Fruit fly (Drosophila melanogaster) whole organism: Measurements from ENCODE around the gene CG17666.

Source experiments
- CG8478 ChIP-seq: fragments of >200 bp; optimal IDR thresholded peaks from 2 replicates; lab custom pipeline; 2018; ENCODE audit warnings: inconsistent platforms
- EcR ChIP-seq, 2 experiments: fragments of >200 bp; optimal IDR thresholded peaks; 2 replicates each; lab custom pipeline; 2017; ENCODE audit warnings: missing biosample characterization in 2 of 2, missing genetic modification characterization in 2 of 2, missing genetic modification reagents in 2 of 2
- psq ChIP-seq: fragments of >200 bp; optimal IDR thresholded peaks from 2 replicates; lab custom pipeline; 2017
- usp ChIP-seq: fragments of >200 bp; optimal IDR thresholded peaks from 2 replicates; lab custom pipeline; 2017; ENCODE audit warnings: missing biosample characterization, missing genetic modification characterization, mixed read lengths

DNA sequence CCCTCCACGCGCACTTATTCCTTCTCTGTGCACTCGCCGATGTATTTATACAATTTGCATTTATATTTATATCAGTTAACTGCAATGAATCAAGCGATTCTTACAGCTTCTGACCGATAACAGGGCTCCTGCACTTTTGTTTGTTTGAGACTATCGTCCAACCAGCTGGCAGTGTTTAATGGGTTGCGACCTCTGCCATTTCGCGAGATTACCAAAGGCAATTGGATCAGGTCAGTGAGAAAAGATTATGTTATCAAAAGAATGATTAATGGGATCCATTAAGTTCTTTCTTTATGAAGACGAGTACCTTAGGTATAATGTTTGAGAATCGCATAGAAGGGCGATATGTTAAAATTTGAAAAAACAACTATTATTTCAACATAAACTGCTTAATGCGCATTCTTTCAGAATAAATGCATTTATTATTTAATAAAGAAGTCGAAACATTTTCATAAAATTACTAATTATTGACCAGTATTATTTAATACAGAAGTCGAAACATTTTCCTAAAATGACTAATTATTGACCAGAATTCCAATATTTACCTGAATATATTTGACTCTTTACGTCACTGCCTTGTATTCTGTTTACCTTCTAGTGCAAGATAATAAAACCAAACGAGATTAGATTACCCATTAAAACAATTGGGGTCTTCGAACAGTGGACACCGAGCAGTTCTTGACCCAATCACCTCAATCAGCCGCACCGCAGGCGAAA is 18.5 kb downstream of the CG17666 start:
- TF ChIP-seq usp (GFP tag; lab: Kevin White, UChicago) (no peak), psq (lab: Kevin White, UChicago) (no peak), EcR (GFP tag; optimal IDR thresholded peaks at IDR 0.05; lab: Kevin White, UChicago) (no peak), CG8478 (lab: Kevin White, UChicago) (no peak)
